Worm (Caenorhabditis elegans) whole organism, L3 larva: ENCODE measurements around the gene F12A10.8.

Experiments
- ZK546.5 ChIP-seq: sonication (generic microtip); optimal IDR thresholded peaks from 2 replicates; lab custom pipeline; 2017; ENCODE audit warnings: missing biosample characterization, missing genetic modification characterization
- aly-2 ChIP-seq: fragments of 150-350 bp; optimal IDR thresholded peaks from 2 replicates; lab custom pipeline; 2014; ENCODE audit warnings: missing biosample characterization, missing genetic modification characterization
- ceh-16 ChIP-seq: sonication (generic microtip); optimal IDR thresholded peaks from 2 replicates; lab custom pipeline; 2017; ENCODE audit warnings: missing biosample characterization, missing genetic modification characterization
- ceh-28 ChIP-seq: fragments of 150-350 bp; optimal IDR thresholded peaks from 2 replicates; lab custom pipeline; 2014; ENCODE audit warnings: missing biosample characterization, missing genetic modification reagents, missing genetic modification characterization
- ceh-82 ChIP-seq: fragments of 150-350 bp; optimal IDR thresholded peaks from 2 replicates; lab custom pipeline; 2014; ENCODE audit warnings: missing biosample characterization, missing genetic modification characterization
- ceh-9 ChIP-seq: sonication (generic microtip); optimal IDR thresholded peaks from 2 replicates; lab custom pipeline; 2018; ENCODE audit warnings: missing biosample characterization, missing genetic modification characterization
- daf-12 ChIP-seq: fragments of 150-350 bp; optimal IDR thresholded peaks from 2 replicates; lab custom pipeline; 2014; ENCODE audit warnings: missing biosample characterization, missing genetic modification reagents, missing genetic modification characterization
- egl-5 ChIP-seq: fragments of 150-350 bp; optimal IDR thresholded peaks from 2 replicates; lab custom pipeline; 2017; ENCODE audit warnings: missing biosample characterization, missing genetic modification reagents, missing genetic modification characterization, inconsistent platforms
- elt-1 ChIP-seq: fragments of 150-350 bp; optimal IDR thresholded peaks from 2 replicates; lab custom pipeline; 2014; ENCODE audit warnings: missing biosample characterization, missing genetic modification characterization
- elt-2 ChIP-seq: sonication (generic microtip); optimal IDR thresholded peaks from 2 replicates; lab custom pipeline; 2016; ENCODE audit warnings: missing genetic modification reagents, mild to moderate bottlenecking, missing genetic modification characterization, missing compliant biosample characterization
- elt-3 ChIP-seq, 3 experiments: fragments of 150-350 bp in 1 of 3; sonication (generic microtip) in 2 of 3; optimal IDR thresholded peaks; 2 replicates in 2 of 3; 4 replicates in 1 of 3; lab custom pipeline; 2014 to 2017; ENCODE audit warnings: missing biosample characterization in 3 of 3, missing genetic modification characterization in 3 of 3
- fkh-2 ChIP-seq: fragments of 150-350 bp; optimal IDR thresholded peaks from 2 replicates; lab custom pipeline; 2014; ENCODE audit warnings: missing biosample characterization, missing genetic modification reagents, missing genetic modification characterization
- hmg-11 ChIP-seq: sonication (generic microtip); optimal IDR thresholded peaks from 2 replicates; lab custom pipeline; 2016; ENCODE audit warnings: missing genetic modification characterization, missing compliant biosample characterization
- lin-15B ChIP-seq: fragments of 150-350 bp; optimal IDR thresholded peaks from 2 replicates; lab custom pipeline; 2014; ENCODE audit warnings: missing biosample characterization, missing genetic modification characterization
- mdl-1 ChIP-seq: fragments of 150-350 bp; optimal IDR thresholded peaks from 2 replicates; lab custom pipeline; 2014; ENCODE audit warnings: missing biosample characterization, missing genetic modification characterization
- nhr-11 ChIP-seq: fragments of 150-350 bp; optimal IDR thresholded peaks from 2 replicates; lab custom pipeline; 2014; ENCODE audit warnings: missing biosample characterization, missing genetic modification characterization
- nhr-23 ChIP-seq: fragments of 150-350 bp; optimal IDR thresholded peaks from 2 replicates; lab custom pipeline; 2014; ENCODE audit warnings: missing biosample characterization, missing genetic modification reagents, missing genetic modification characterization
- nhr-237 ChIP-seq: fragments of 150-350 bp; optimal IDR thresholded peaks from 2 replicates; lab custom pipeline; 2014; ENCODE audit warnings: missing biosample characterization, missing genetic modification characterization
- nhr-28 ChIP-seq: fragments of 150-350 bp; optimal IDR thresholded peaks from 2 replicates; lab custom pipeline; 2014; ENCODE audit warnings: missing biosample characterization, missing genetic modification characterization
- nhr-43 ChIP-seq: sonication (generic microtip); optimal IDR thresholded peaks from 2 replicates; lab custom pipeline; 2016; ENCODE audit warnings: mild to moderate bottlenecking, missing genetic modification characterization, missing compliant biosample characterization; ENCODE audit not compliant: poor library complexity, severe bottlenecking
- nhr-67 ChIP-seq: fragments of 150-350 bp; optimal IDR thresholded peaks from 2 replicates; lab custom pipeline; 2014; ENCODE audit warnings: missing biosample characterization, missing genetic modification characterization
- nhr-76 ChIP-seq: fragments of 150-350 bp; sonication (generic microtip); optimal IDR thresholded peaks from 5 replicates; lab custom pipeline; 2014; ENCODE audit warnings: missing biosample characterization, missing genetic modification characterization
- nhr-77 ChIP-seq: fragments of 150-350 bp; optimal IDR thresholded peaks from 2 replicates; lab custom pipeline; 2014; ENCODE audit warnings: missing biosample characterization, missing genetic modification characterization
- pha-4 ChIP-seq: fragments of 150-350 bp; optimal IDR thresholded peaks from 2 replicates; lab custom pipeline; 2014; ENCODE audit warnings: missing biosample characterization, missing genetic modification reagents, missing genetic modification characterization
- pqm-1 ChIP-seq: fragments of 150-350 bp; optimal IDR thresholded peaks from 2 replicates; lab custom pipeline; 2017; ENCODE audit warnings: missing biosample characterization, missing genetic modification characterization, inconsistent platforms
- sea-2 ChIP-seq: fragments of 150-350 bp; sonication (generic microtip); optimal IDR thresholded peaks from 4 replicates; lab custom pipeline; 2014; ENCODE audit warnings: missing biosample characterization, missing genetic modification reagents, missing genetic modification characterization
- unc-62 ChIP-seq: fragments of 150-350 bp; sonication (generic microtip); optimal IDR thresholded peaks from 4 replicates; lab custom pipeline; 2014; ENCODE audit warnings: missing biosample characterization, missing genetic modification reagents, missing genetic modification characterization
- ztf-11 ChIP-seq: fragments of 150-350 bp; optimal IDR thresholded peaks from 2 replicates; lab custom pipeline; 2014; ENCODE audit warnings: missing biosample characterization, missing genetic modification characterization
- ztf-4 ChIP-seq: fragments of 150-350 bp; optimal IDR thresholded peaks from 2 replicates; lab custom pipeline; 2014; ENCODE audit warnings: missing biosample characterization, missing genetic modification characterization

Gene F12A10.8

ce11 chrII:5521411-5521810 is 20.5 kb upstream of the F12A10.8 start, which contains the start of gene ZK177.12:
ZK177.12 (plus strand) TSS chrII:5521711.
- TF ChIP-seq sea-2 (GFP tag; lab: Kevin White, UChicago) = no peak
- no peak for TF ChIP-seq unc-62 (GFP tag; lab: Kevin White, UChicago)
- TF ChIP-seq ceh-16 (tag; lab: Kevin White, UChicago) = no peak
- TF ChIP-seq pha-4 (tag; lab: Kevin White, UChicago) = no peak
- TF ChIP-seq ZK546.5 = no peak
- no peak for TF ChIP-seq nhr-76
- TF ChIP-seq aly-2 (tag; lab: Kevin White, UChicago) = no peak
- no peak for TF ChIP-seq lin-15B (tag; lab: Kevin White, UChicago)

DNA sequence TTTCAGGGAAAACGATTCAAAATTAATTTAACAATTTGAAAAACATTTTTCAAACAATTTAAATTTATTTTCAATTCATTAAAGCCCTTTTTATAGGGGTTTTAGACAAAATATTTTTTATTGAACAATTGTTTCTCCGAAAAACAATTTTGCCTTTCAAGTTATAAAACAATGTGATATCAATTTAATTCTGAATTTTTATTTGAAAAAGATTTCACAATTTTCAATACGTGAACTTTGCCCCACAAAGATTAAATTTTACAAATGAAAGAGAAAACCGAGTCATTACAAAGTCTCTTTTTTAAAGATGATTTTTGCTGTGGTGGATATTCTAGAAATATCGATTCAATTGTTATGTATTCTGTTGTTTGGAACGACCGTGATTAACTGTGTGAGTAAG is 18.0 kb upstream of the F12A10.8 start, which contains the start of gene ZK177.2:
ZK177.2 (plus strand) TSS at position 301 of the 400 bp plus-strand sequence.
- no peak for TF ChIP-seq nhr-77 (tag; lab: Kevin White, UChicago)
- TF ChIP-seq nhr-237 = no peak
- no peak for TF ChIP-seq ceh-82 (tag; lab: Kevin White, UChicago)
- no peak for TF ChIP-seq hmg-11
- no peak for TF ChIP-seq daf-12 (tag; lab: Kevin White, UChicago)
- no peak for TF ChIP-seq ceh-9 (tag; lab: Kevin White, UChicago)
- no peak for TF ChIP-seq unc-62 (GFP tag; lab: Kevin White, UChicago)
- no peak for TF ChIP-seq nhr-43 (tag; lab: Kevin White, UChicago)
- no peak for TF ChIP-seq nhr-28 (tag; lab: Kevin White, UChicago)
- TF ChIP-seq ztf-11 (tag; lab: Kevin White, UChicago) = no peak
- TF ChIP-seq nhr-67 (tag; lab: Kevin White, UChicago) = no peak
- no peak for TF ChIP-seq ztf-4 (tag; lab: Kevin White, UChicago)
- TF ChIP-seq elt-3 (tag; optimal IDR thresholded peaks at IDR 0.05; lab: Kevin White, UChicago) = no peak
- TF ChIP-seq sea-2 (GFP tag; lab: Kevin White, UChicago) = no peak
- TF ChIP-seq nhr-76 = no peak
- TF ChIP-seq elt-1 (tag; lab: Kevin White, UChicago) = no peak
- TF ChIP-seq, all 47 proteins: peak for 0

- no peak for TF ChIP-seq ceh-28 (tag; lab: Kevin White, UChicago)
These were observed 17.2 kb upstream of the F12A10.8 start for ce11 chrII:5518055-5518454.

DNA sequence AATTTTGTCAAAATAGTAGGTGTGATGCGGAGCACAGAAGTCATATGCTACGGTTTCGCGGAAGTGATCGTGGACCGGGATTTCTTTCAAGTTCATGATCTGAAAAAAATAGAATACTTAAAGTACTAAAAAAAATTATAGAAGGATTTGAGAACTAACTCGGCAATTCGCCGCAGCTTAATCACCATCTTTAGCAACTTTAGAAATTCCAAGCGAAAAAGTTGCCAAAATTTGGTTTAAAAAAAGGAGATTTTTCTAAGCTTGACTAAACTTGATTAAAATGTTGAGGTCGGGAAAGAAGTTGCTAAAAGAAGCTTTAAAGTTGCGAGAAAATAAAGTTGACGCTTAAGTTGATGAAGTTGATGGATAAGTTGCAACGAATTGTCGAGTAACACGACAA is 16.8 kb upstream of the F12A10.8 start, which contains the start of gene ZK177.9:
ZK177.9 (minus strand) TSS at position 101 of the 400 bp plus-strand sequence.
- no peak for TF ChIP-seq mdl-1 (tag; lab: Kevin White, UChicago)

ce11 chrII:5515542-5515941 is 14.7 kb upstream of the F12A10.8 start, which contains the start of gene ZK177.3:
ZK177.3 (plus strand) TSS chrII:5515842.
- TF ChIP-seq pqm-1 (tag; lab: Kevin White, UChicago) (no peak), elt-2 (tag; lab: Kevin White, UChicago) (peak; percentile 65)

DNA sequence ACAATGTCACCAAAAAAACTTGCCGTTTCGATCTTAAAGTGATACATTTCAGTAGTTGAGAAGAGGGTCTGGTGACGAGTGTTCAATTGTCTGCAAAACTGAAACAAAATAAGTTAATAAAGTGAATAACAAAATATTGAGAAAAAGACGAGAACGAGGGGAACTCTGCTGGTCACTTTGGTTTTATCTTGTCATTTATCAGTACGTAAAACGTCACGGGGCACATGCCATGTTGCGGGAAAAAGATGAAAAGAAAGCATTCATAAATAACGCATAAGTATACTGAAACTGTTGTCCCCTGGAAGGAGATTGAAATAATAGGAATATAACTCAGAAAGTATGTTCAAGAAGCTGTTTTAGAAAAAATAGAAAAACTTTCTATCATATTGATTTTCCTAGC is 14.0 kb upstream of the F12A10.8 start, which contains the start of gene sahd-1:
sahd-1 (minus strand) TSS at position 100 of the 400 bp plus-strand sequence.
- peak; percentile 64 for TF ChIP-seq elt-2 (tag; lab: Kevin White, UChicago)
- peak; percentile 38 for TF ChIP-seq pqm-1 (tag; lab: Kevin White, UChicago)
- no peak for TF ChIP-seq ztf-4 (tag; lab: Kevin White, UChicago)

ce11 chrII:5512473-5513097 is 11.7 kb upstream of the F12A10.8 start:
- no peak for TF ChIP-seq ceh-16 (tag; lab: Kevin White, UChicago)
- no peak for TF ChIP-seq nhr-67 (tag; lab: Kevin White, UChicago)
- TF ChIP-seq ZK546.5 = no peak
- peak; percentile 100 for TF ChIP-seq elt-2 (tag; lab: Kevin White, UChicago)
- TF ChIP-seq fkh-2 (tag; lab: Kevin White, UChicago) = no peak
- TF ChIP-seq nhr-23 = no peak
- no peak for TF ChIP-seq ztf-4 (tag; lab: Kevin White, UChicago)
- TF ChIP-seq egl-5 (tag; lab: Kevin White, UChicago) = no peak
- TF ChIP-seq aly-2 (tag; lab: Kevin White, UChicago) = no peak
- no peak for TF ChIP-seq nhr-11 (tag; lab: Kevin White, UChicago)
- TF ChIP-seq mdl-1 (tag; lab: Kevin White, UChicago) = no peak
- TF ChIP-seq pqm-1 (tag; lab: Kevin White, UChicago) = peak; percentile 68
- TF ChIP-seq, all 47 proteins: peak for 2
